Worm (Caenorhabditis elegans) whole organism, mixed stage, embryonic: ENCODE data around the gene C02F5.14.

Source experiments
- nhr-12 ChIP-seq: fragments of 150-350 bp; optimal IDR thresholded peaks from 2 replicates; lab custom pipeline; 2014; ENCODE audit warnings: missing biosample characterization, missing genetic modification characterization
- ztf-11 ChIP-seq: fragments of 150-350 bp; optimal IDR thresholded peaks from 2 replicates; lab custom pipeline; 2014; ENCODE audit warnings: missing biosample characterization, missing genetic modification characterization

DNA sequence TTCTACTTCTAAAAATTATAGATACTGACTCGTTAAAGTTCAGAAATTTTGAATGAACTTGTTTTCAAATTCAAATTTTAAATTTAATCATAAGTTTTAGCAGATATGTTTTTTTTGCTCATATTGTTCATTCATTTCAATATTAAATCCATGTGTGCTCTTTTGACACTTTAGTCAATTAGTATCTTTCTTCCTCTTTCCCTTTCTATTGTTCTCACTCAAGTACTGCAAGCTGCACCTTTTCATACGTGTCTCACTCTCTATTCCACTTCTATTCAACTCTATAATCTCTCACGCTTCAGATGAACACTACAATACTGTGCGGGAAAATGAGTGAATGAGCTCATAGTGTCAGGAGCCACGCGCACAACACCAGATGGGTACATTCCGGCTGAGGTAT, 17.4 kb downstream of the C02F5.14 start, which contains the start of gene C30A5.16:
- TF ChIP-seq nhr-12 (no peak), ztf-11 (no peak)
